Fruit fly (Drosophila melanogaster) whole organism, pupa: ENCODE measurements around the gene pall.

ENCODE experiments used
- CG10348 ChIP-seq: fragments of 200-800 bp; sonication (Bioruptor generic); IDR thresholded peaks from 2 replicates; pipeline ENCODE4 v1.3.6; 2022; ENCODE audit warnings: missing biosample characterization, missing genetic modification characterization
- CG12605 ChIP-seq: fragments of 200-800 bp; sonication (Bioruptor generic); IDR thresholded peaks from 2 replicates; pipeline ENCODE4 v1.3.6; 2022; ENCODE audit warnings: missing biosample characterization, missing genetic modification characterization
- CG13204 ChIP-seq: fragments of 200-800 bp; sonication (Bioruptor generic); optimal IDR thresholded peaks from 2 replicates; lab custom pipeline; 2018; ENCODE audit warnings: missing biosample characterization, mild to moderate bottlenecking, missing genetic modification characterization, moderate library complexity
- CG14655 ChIP-seq: fragments of 200-800 bp; sonication (Bioruptor generic); optimal IDR thresholded peaks from 3 replicates; lab custom pipeline; 2017; ENCODE audit warnings: mild to moderate bottlenecking, missing biosample characterization, missing genetic modification reagents, missing genetic modification characterization
- CG15710 ChIP-seq: fragments of 200-800 bp; sonication (Bioruptor generic); optimal IDR thresholded peaks from 2 replicates; lab custom pipeline; 2018; ENCODE audit warnings: missing biosample characterization, mild to moderate bottlenecking, missing genetic modification characterization, moderate library complexity
- CG17806 ChIP-seq: fragments of 200-800 bp; sonication (Bioruptor generic); optimal IDR thresholded peaks from 2 replicates; lab custom pipeline; 2018; ENCODE audit warnings: missing biosample characterization, mild to moderate bottlenecking, missing genetic modification characterization, moderate library complexity
- CG32121 ChIP-seq: fragments of 200-800 bp; sonication (Bioruptor generic); IDR thresholded peaks from 2 replicates; pipeline ENCODE4 v1.3.6; 2022; ENCODE audit warnings: missing biosample characterization, missing genetic modification characterization
- CG34367 ChIP-seq: fragments of 200-800 bp; sonication (Bioruptor generic); optimal IDR thresholded peaks from 2 replicates; lab custom pipeline; 2018; ENCODE audit warnings: missing biosample characterization, mild to moderate bottlenecking, missing genetic modification characterization
- CG4496 ChIP-seq: fragments of 200-800 bp; sonication (Bioruptor generic); IDR thresholded peaks from 3 replicates; pipeline ENCODE4 v1.3.6; 2022; ENCODE audit warnings: missing biosample characterization, missing genetic modification characterization
- CG8159 ChIP-seq: fragments of 200-800 bp; sonication (Bioruptor generic); optimal IDR thresholded peaks from 3 replicates; lab custom pipeline; 2018; ENCODE audit warnings: missing biosample characterization, mild to moderate bottlenecking, missing genetic modification characterization, moderate library complexity
- CG8301 ChIP-seq: fragments of 200-800 bp; sonication (Bioruptor generic); optimal IDR thresholded peaks from 2 replicates; lab custom pipeline; 2018; ENCODE audit warnings: missing biosample characterization, mild to moderate bottlenecking, missing genetic modification characterization
- CG9948 ChIP-seq: fragments of 200-800 bp; sonication (Bioruptor generic); optimal IDR thresholded peaks from 2 replicates; lab custom pipeline; 2018; ENCODE audit warnings: missing biosample characterization, mild to moderate bottlenecking, missing genetic modification characterization, moderate library complexity
- D1 ChIP-seq: fragments of 200-800 bp; sonication (Bioruptor generic); optimal IDR thresholded peaks from 2 replicates; lab custom pipeline; 2018; ENCODE audit warnings: missing biosample characterization, mild to moderate bottlenecking, missing genetic modification characterization, moderate library complexity
- EcR ChIP-seq: fragments of 200-800 bp; sonication (Bioruptor generic); optimal IDR thresholded peaks from 3 replicates; lab custom pipeline; 2019; ENCODE audit warnings: missing biosample characterization, missing genetic modification characterization, mild to moderate bottlenecking, moderate library complexity, missing genetic modification reagents
- Ets98B ChIP-seq: fragments of 200-800 bp; sonication (Bioruptor generic); IDR thresholded peaks from 2 replicates; pipeline ENCODE4 v1.3.6; 2022; ENCODE audit warnings: missing biosample characterization, missing genetic modification characterization
- Pif1A ChIP-seq: fragments of 200-800 bp; sonication (Bioruptor generic); optimal IDR thresholded peaks from 3 replicates; lab custom pipeline; 2016; ENCODE audit warnings: missing biosample characterization, missing genetic modification characterization
- Pif1B ChIP-seq: fragments of 200-800 bp; sonication (Bioruptor generic); optimal IDR thresholded peaks from 3 replicates; lab custom pipeline; 2016; ENCODE audit warnings: missing biosample characterization, missing genetic modification characterization
- Snoo ChIP-seq: fragments of 200-800 bp; sonication (Bioruptor generic); optimal IDR thresholded peaks from 3 replicates; lab custom pipeline; 2017; ENCODE audit warnings: missing biosample characterization, mild to moderate bottlenecking, missing genetic modification characterization, inconsistent platforms
- fd96Ca ChIP-seq: fragments of 200-800 bp; sonication (Bioruptor generic); IDR thresholded peaks from 3 replicates; pipeline ENCODE4 v1.3.6; 2022; ENCODE audit warnings: missing biosample characterization, missing genetic modification characterization
- gl ChIP-seq: fragments of 200-800 bp; sonication (Bioruptor generic); optimal IDR thresholded peaks from 2 replicates; lab custom pipeline; 2018; ENCODE audit warnings: missing biosample characterization, mild to moderate bottlenecking, missing genetic modification characterization

pall gene

dm6 chr3L:9487586-9487985, at the start of gene pall:
TSS of gene pall (minus strand) at chr3L:9487790.
- no peak for TF ChIP-seq CG17806 (tag; lab: Kevin White, UChicago)
- no peak for TF ChIP-seq CG12605 (GFP tag; lab: Robert Waterston, UW)
- TF ChIP-seq gl (tag; lab: Kevin White, UChicago): no peak
- TF ChIP-seq CG4496 (GFP tag; lab: Robert Waterston, UW): no peak
- no peak for TF ChIP-seq fd96Ca (GFP tag; lab: Robert Waterston, UW)
- TF ChIP-seq CG13204: no peak
- no peak for TF ChIP-seq D1 (tag; lab: Kevin White, UChicago)
- no peak for TF ChIP-seq Ets98B (GFP tag; lab: Robert Waterston, UW)
- no peak for TF ChIP-seq CG32121 (GFP tag; lab: Robert Waterston, UW)
- TF ChIP-seq CG34367: no peak
- TF ChIP-seq CG10348: no peak
- TF ChIP-seq CG8301 (tag; lab: Kevin White, UChicago): no peak
- TF ChIP-seq, all 21 proteins: peak for 0

dm6 chr3L:9528835-9529234, 41.2 kb upstream of the pall start, which contains the start of gene Or67a:
TSS of gene Or67a (plus strand) at chr3L:9529067.
- TF ChIP-seq CG8301 (tag; lab: Kevin White, UChicago): peak; percentile 29
- no peak for TF ChIP-seq D1 (tag; lab: Kevin White, UChicago)
- peak; percentile 99 for TF ChIP-seq EcR
- no peak for TF ChIP-seq Snoo (tag; lab: Kevin White, UChicago)
- no peak for TF ChIP-seq CG17806 (tag; lab: Kevin White, UChicago)
- no peak for TF ChIP-seq Pif1B (GFP tag; lab: Kevin White, UChicago)
- TF ChIP-seq CG14655 (GFP tag; lab: Kevin White, UChicago): peak; percentile 27
- no peak for TF ChIP-seq Ets98B (GFP tag; lab: Robert Waterston, UW)
- TF ChIP-seq CG15710 (tag; lab: Kevin White, UChicago): no peak

- TF ChIP-seq CG13204 (no peak), CG8301 (tag; lab: Kevin White, UChicago) (no peak), CG14655 (GFP tag; lab: Kevin White, UChicago) (no peak), CG12605 (GFP tag; lab: Robert Waterston, UW) (no peak), CG15710 (tag; lab: Kevin White, UChicago) (no peak), CG4496 (GFP tag; lab: Robert Waterston, UW) (0 out of 3 replicates have a peak, but pooled peaks have one; percentile 28)
Measured at dm6 chr3L:9525444-9525843, 37.9 kb upstream of the pall start, which contains the start of gene CG33700. TSS of gene CG33700 (minus strand) at chr3L:9525544.

- no peak for TF ChIP-seq Ets98B (GFP tag; lab: Robert Waterston, UW)
- no peak for TF ChIP-seq CG9948 (tag; lab: Kevin White, UChicago)
- TF ChIP-seq Snoo (tag; lab: Kevin White, UChicago): no peak
- TF ChIP-seq CG12605 (GFP tag; lab: Robert Waterston, UW): no peak
- no peak for TF ChIP-seq CG32121 (GFP tag; lab: Robert Waterston, UW)
- TF ChIP-seq Pif1A (GFP tag; lab: Kevin White, UChicago): no peak
- TF ChIP-seq gl (tag; lab: Kevin White, UChicago): no peak
- no peak for TF ChIP-seq CG17806 (tag; lab: Kevin White, UChicago)
- no peak for TF ChIP-seq Pif1B (GFP tag; lab: Kevin White, UChicago)
- TF ChIP-seq D1 (tag; lab: Kevin White, UChicago): no peak
- no peak for TF ChIP-seq CG15710 (tag; lab: Kevin White, UChicago)
Measured at dm6 chr3L:9513309-9513708, 25.7 kb upstream of the pall start, which contains the start of gene CG33702. TSS of gene CG33702 (minus strand) at chr3L:9513409.

dm6 chr3L:9512560-9512959, 25.0 kb upstream of the pall start, which contains the start of gene CG33703:
TSS of gene CG33703 (minus strand) at chr3L:9512660.
- TF ChIP-seq CG15710 (tag; lab: Kevin White, UChicago) (no peak), CG8159 (tag; lab: Kevin White, UChicago) (no peak), Snoo (tag; lab: Kevin White, UChicago) (no peak)
- TF ChIP-seq, all 21 proteins: peak for 0

- TF ChIP-seq D1 (tag; lab: Kevin White, UChicago): no peak
- no peak for TF ChIP-seq CG13204
- peak; percentile 28 for TF ChIP-seq CG8159 (tag; lab: Kevin White, UChicago)
- TF ChIP-seq Pif1A (GFP tag; lab: Kevin White, UChicago): peak; percentile 18
- TF ChIP-seq CG12605 (GFP tag; lab: Robert Waterston, UW): no peak
- no peak for TF ChIP-seq CG10348
- TF ChIP-seq Ets98B (GFP tag; lab: Robert Waterston, UW): peak; percentile 50
- TF ChIP-seq CG15710 (tag; lab: Kevin White, UChicago): peak; percentile 28
- no peak for TF ChIP-seq CG9948 (tag; lab: Kevin White, UChicago)
- TF ChIP-seq CG17806 (tag; lab: Kevin White, UChicago): peak; percentile 10
- TF ChIP-seq gl (tag; lab: Kevin White, UChicago): peak; percentile 21
Measured at dm6 chr3L:9511287-9512256, 24.0 kb upstream of the pall start, which contains the start of gene RpS9. TSS of gene RpS9 (minus strand) at chr3L:9511531.
